Fruit fly (Drosophila melanogaster): ENCODE results near the gene CG43155.
A peak's percentile ranks its signal among the peaks of the same experiment; 100 is the strongest.

Gene CG43155

DNA sequence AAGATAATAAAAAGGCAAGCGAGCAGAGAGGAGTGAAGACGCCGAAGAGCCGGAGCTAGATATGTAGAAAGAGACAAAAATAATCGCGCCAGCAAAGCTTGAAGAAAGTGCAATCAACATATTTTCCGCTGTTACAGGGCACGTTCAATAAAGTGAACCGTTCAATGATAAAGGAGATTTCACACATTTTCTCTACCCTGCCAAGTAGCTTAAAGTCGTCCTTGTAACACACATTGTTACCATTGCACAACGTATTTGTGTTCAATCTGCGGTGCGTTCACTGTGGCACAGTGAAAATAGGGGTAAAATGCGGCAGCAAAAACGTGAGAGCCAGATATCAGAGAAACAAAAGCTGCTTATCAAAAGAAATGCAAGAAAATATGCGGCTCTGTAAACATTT is 39.9 kb downstream of the CG43155 start (continued):
- TF ChIP-seq Hand (GFP tag; optimal IDR thresholded peaks at IDR 0.05) (no peak), Oli (tag; optimal IDR thresholded peaks at IDR 0.05) (peak; percentile 40), CG10543 (GFP tag; optimal IDR thresholded peaks at IDR 0.05) (no peak), Dll (GFP tag; IDR thresholded peaks at IDR 0.05; ENCODE audit: partially characterized antibody) (no peak), lmd (GFP tag; IDR thresholded peaks at IDR 0.05) (peak; percentile 51), cad (GFP tag; optimal IDR thresholded peaks at IDR 0.05) (no peak), CG4617 (GFP tag; optimal IDR thresholded peaks at IDR 0.05; ENCODE audit: borderline replicate concordance) (peak; percentile 10), CG4820 (GFP tag; optimal IDR thresholded peaks at IDR 0.05) (peak; percentile 32), vvl (GFP tag; IDR thresholded peaks at IDR 0.05) (peak; percentile 63), CG7963 (GFP tag; IDR thresholded peaks at IDR 0.05; ENCODE audit: partially characterized antibody) (no peak), slbo (GFP tag; IDR thresholded peaks at IDR 0.05) (peak; percentile 61), wor (GFP tag; IDR thresholded peaks at IDR 0.05) (0 out of 2 replicates have a peak, but pooled peaks have one; percentile 27), CG10654 (GFP tag; optimal IDR thresholded peaks at IDR 0.05) (peak; percentile 36), Dp (GFP tag; optimal IDR thresholded peaks at IDR 0.05) (no peak), Hmr (GFP tag; optimal IDR thresholded peaks at IDR 0.05) (no peak), CG6272 (GFP tag; IDR thresholded peaks at IDR 0.05) (no peak), ranshi (GFP tag; IDR thresholded peaks at IDR 0.05) (peak; percentile 55; the same call in 1 of the 2 replicates), lola (GFP tag; optimal IDR thresholded peaks at IDR 0.05) (no peak), zen (tag; optimal IDR thresholded peaks at IDR 0.05) (no peak), CG9215 (GFP tag; IDR thresholded peaks at IDR 0.05) (no peak), CG8089 (GFP tag; optimal IDR thresholded peaks at IDR 0.05) (no peak), wek (GFP tag; optimal IDR thresholded peaks at IDR 0.05) (no peak), CG17328 (GFP tag; IDR thresholded peaks at IDR 0.05) (peak; percentile 53; the same call in 1 of the 2 replicates), grau (tag; optimal IDR thresholded peaks at IDR 0.05) (peak; percentile 86), CG14050 (GFP tag; IDR thresholded peaks at IDR 0.05) (no peak), D19A (tag; optimal IDR thresholded peaks at IDR 0.05) (peak; percentile 22), tio (GFP tag; optimal IDR thresholded peaks at IDR 0.05) (peak; percentile 37), z (GFP tag; IDR thresholded peaks at IDR 0.05) (no peak), CG14014 (GFP tag; IDR thresholded peaks at IDR 0.05) (0 out of 2 replicates have a peak, but pooled peaks have one; percentile 18), hkb (optimal IDR thresholded peaks at IDR 0.05) (no peak), hkb (GFP tag; IDR thresholded peaks at IDR 0.05) (peak; percentile 51; the same call in 1 of the 2 replicates), TFAM (GFP tag; optimal IDR thresholded peaks at IDR 0.05) (no peak), E2f1 (GFP tag; IDR thresholded peaks at IDR 0.05) (0 out of 2 replicates have a peak, but pooled peaks have one; percentile 24), CG18599 (GFP tag; optimal IDR thresholded peaks at IDR 0.05) (peak; percentile 33), shn (GFP tag; optimal IDR thresholded peaks at IDR 0.05) (peak; percentile 7), so (GFP tag; IDR thresholded peaks at IDR 0.05) (no peak), CG16815 (GFP tag; optimal IDR thresholded peaks at IDR 0.05) (peak; percentile 22), unc-4 (GFP tag; IDR thresholded peaks at IDR 0.05; ENCODE audit: partially characterized antibody) (no peak), CG17361 (GFP tag; IDR thresholded peaks at IDR 0.05) (0 out of 3 replicates have a peak, but pooled peaks have one; percentile 24), Usf (GFP tag; optimal IDR thresholded peaks at IDR 0.05) (no peak), CG3163 (GFP tag; optimal IDR thresholded peaks at IDR 0.05) (no peak), kay (GFP tag; optimal IDR thresholded peaks at IDR 0.05) (no peak), CG9797 (GFP tag; optimal IDR thresholded peaks at IDR 0.05) (no peak), chinmo (GFP tag; IDR thresholded peaks at IDR 0.05; ENCODE audit: partially characterized antibody) (no peak), Neu2 (GFP tag; optimal IDR thresholded peaks at IDR 0.05; ENCODE audit: borderline replicate concordance) (no peak), CTCF (GFP tag; optimal IDR thresholded peaks at IDR 0.05) (no peak), tna (GFP tag; IDR thresholded peaks at IDR 0.05; ENCODE audit: partially characterized antibody) (no peak), dmrt11E (tag; optimal IDR thresholded peaks at IDR 0.05) (no peak), CG4730 (GFP tag; IDR thresholded peaks at IDR 0.05) (0 out of 2 replicates have a peak, but pooled peaks have one; percentile 31), sisA (GFP tag; IDR thresholded peaks at IDR 0.05) (peak; percentile 67), dpn (GFP tag; optimal IDR thresholded peaks at IDR 0.05) (peak; percentile 33 to 57)
